Worm (Caenorhabditis elegans): ENCODE measurements around the gene srh-223.

- TF ChIP-seq Y95B8A.8 (GFP tag; IDR thresholded peaks at IDR 0.05), result no peak
- TF ChIP-seq hmg-1.2 (GFP tag; IDR thresholded peaks at IDR 0.05), result no peak
- no peak for TF ChIP-seq Y67H2A.10 (GFP tag; conservative IDR thresholded peaks at IDR 0.05)
- TF ChIP-seq ama-1 (optimal IDR thresholded peaks at IDR 0.05), result no peak
- TF ChIP-seq ama-1 (GFP tag; optimal IDR thresholded peaks at IDR 0.05), result no peak
- no peak for TF ChIP-seq sea-2 (GFP tag; IDR thresholded peaks at IDR 0.05)
- TF ChIP-seq him-1 (tag; optimal IDR thresholded peaks at IDR 0.05), result no peak
- no peak for TF ChIP-seq lin-54 (GFP tag; optimal IDR thresholded peaks at IDR 0.05)
- no peak for TF ChIP-seq ceh-40 (GFP tag; IDR thresholded peaks at IDR 0.05)
- no peak for TF ChIP-seq rcor-1 (GFP tag; IDR thresholded peaks at IDR 0.05)
- TF ChIP-seq tbx-9 (tag; optimal IDR thresholded peaks at IDR 0.05; ENCODE audit: borderline replicate concordance), result no peak
- TF ChIP-seq somi-1 (GFP tag; optimal IDR thresholded peaks at IDR 0.05), result no peak
- TF ChIP-seq madf-10 (tag; optimal IDR thresholded peaks at IDR 0.05), result no peak
- TF ChIP-seq akir-1 (GFP tag; optimal IDR thresholded peaks at IDR 0.05), result no peak
Measured at ce11 chrIV:4013621-4014020, 31.9 kb downstream of the srh-223 start.
